Worm (Caenorhabditis elegans) whole organism, mixed stage, embryonic: ENCODE results near the gene T04F3.3.

ENCODE experiments used
- M03D4.4 ChIP-seq: sonication (generic microtip); optimal IDR thresholded peaks from 2 replicates; lab custom pipeline; 2017; ENCODE audit warnings: mild to moderate bottlenecking, missing genetic modification characterization, missing compliant biosample characterization
- bed-3 ChIP-seq: fragments of 200-800 bp; sonication (Bioruptor generic); optimal IDR thresholded peaks from 3 replicates; lab custom pipeline; 2018; ENCODE audit warnings: mild to moderate bottlenecking, missing genetic modification characterization, moderate library complexity, missing compliant biosample characterization
- blmp-1 ChIP-seq: fragments of 150-350 bp; optimal IDR thresholded peaks from 2 replicates; lab custom pipeline; 2014; ENCODE audit warnings: missing biosample characterization, missing genetic modification characterization
- ceh-39 ChIP-seq: fragments of 150-350 bp; optimal IDR thresholded peaks from 2 replicates; lab custom pipeline; 2014; ENCODE audit warnings: missing biosample characterization, missing genetic modification characterization
- ceh-83 ChIP-seq: fragments of 200-800 bp; sonication (Bioruptor generic); optimal IDR thresholded peaks from 2 replicates; lab custom pipeline; 2018; ENCODE audit warnings: mild to moderate bottlenecking, missing genetic modification characterization, missing compliant biosample characterization
- cnd-1 ChIP-seq: fragments of 200-800 bp; sonication (Bioruptor generic); optimal IDR thresholded peaks from 2 replicates; lab custom pipeline; 2018; ENCODE audit warnings: mild to moderate bottlenecking, missing genetic modification characterization, missing compliant biosample characterization
- drap-1 ChIP-seq: fragments of 200-800 bp; sonication (Bioruptor generic); optimal IDR thresholded peaks from 3 replicates; lab custom pipeline; 2018; ENCODE audit warnings: mild to moderate bottlenecking, missing genetic modification characterization, missing compliant biosample characterization
- elt-1 ChIP-seq: sonication (generic microtip); optimal IDR thresholded peaks from 2 replicates; lab custom pipeline; 2017; ENCODE audit warnings: missing genetic modification characterization, mild to moderate bottlenecking, missing compliant biosample characterization, antibody characterized with exemption, moderate library complexity, borderline replicate concordance; ENCODE audit not compliant: insufficient read depth
- elt-3 ChIP-seq: fragments of 150-350 bp; optimal IDR thresholded peaks from 2 replicates; lab custom pipeline; 2014; ENCODE audit warnings: missing biosample characterization, missing genetic modification characterization
- flh-1 ChIP-seq: fragments of 200-800 bp; sonication (Bioruptor generic); optimal IDR thresholded peaks from 2 replicates; lab custom pipeline; 2018; ENCODE audit warnings: mild to moderate bottlenecking, missing genetic modification characterization, moderate library complexity, missing compliant biosample characterization
- ham-2 ChIP-seq: fragments of 200-800 bp; sonication (Bioruptor generic); optimal IDR thresholded peaks from 2 replicates; lab custom pipeline; 2018; ENCODE audit warnings: mild to moderate bottlenecking, missing genetic modification characterization, missing compliant biosample characterization
- hlh-1 ChIP-seq: fragments of 150-350 bp; optimal IDR thresholded peaks from 2 replicates; lab custom pipeline; 2014; ENCODE audit warnings: missing biosample characterization, missing genetic modification reagents, missing genetic modification characterization
- lin-13 ChIP-seq: fragments of 150-350 bp; optimal IDR thresholded peaks from 2 replicates; lab custom pipeline; 2014; ENCODE audit warnings: missing biosample characterization, missing genetic modification characterization
- lin-32 ChIP-seq: fragments of 200-800 bp; sonication (Bioruptor generic); optimal IDR thresholded peaks from 2 replicates; lab custom pipeline; 2018; ENCODE audit warnings: mild to moderate bottlenecking, missing genetic modification characterization, missing compliant biosample characterization
- lsy-2 ChIP-seq: fragments of 150-350 bp; optimal IDR thresholded peaks from 2 replicates; lab custom pipeline; 2014; ENCODE audit warnings: missing biosample characterization, missing genetic modification characterization
- mab-5 ChIP-seq: fragments of 150-350 bp; optimal IDR thresholded peaks from 2 replicates; lab custom pipeline; 2014; ENCODE audit warnings: missing biosample characterization, missing genetic modification characterization
- mep-1 ChIP-seq: fragments of 150-350 bp; optimal IDR thresholded peaks from 2 replicates; lab custom pipeline; 2017; ENCODE audit warnings: missing biosample characterization, missing genetic modification reagents, missing genetic modification characterization, inconsistent platforms
- mls-2 ChIP-seq: sonication (generic microtip); optimal IDR thresholded peaks from 2 replicates; lab custom pipeline; 2016; ENCODE audit warnings: mild to moderate bottlenecking, missing genetic modification characterization, moderate library complexity, missing compliant biosample characterization
- nhr-2 ChIP-seq: fragments of 150-350 bp; optimal IDR thresholded peaks from 2 replicates; lab custom pipeline; 2014; ENCODE audit warnings: missing biosample characterization, missing genetic modification characterization
- nhr-237 ChIP-seq: fragments of 150-350 bp; optimal IDR thresholded peaks from 2 replicates; lab custom pipeline; 2014; ENCODE audit warnings: missing biosample characterization, missing genetic modification characterization
- nhr-76 ChIP-seq: sonication (generic microtip); optimal IDR thresholded peaks from 2 replicates; lab custom pipeline; 2017; ENCODE audit warnings: missing biosample characterization, missing genetic modification characterization
- pha-4 ChIP-seq: fragments of 150-350 bp; optimal IDR thresholded peaks from 2 replicates; lab custom pipeline; 2018; ENCODE audit warnings: missing biosample characterization, missing genetic modification reagents, missing genetic modification characterization
- snpc-4 ChIP-seq: fragments of 150-350 bp; optimal IDR thresholded peaks from 2 replicates; lab custom pipeline; 2014; ENCODE audit warnings: missing biosample characterization, missing genetic modification characterization
- sptf-1 ChIP-seq: sonication (generic microtip); optimal IDR thresholded peaks from 2 replicates; lab custom pipeline; 2017; ENCODE audit warnings: mild to moderate bottlenecking, missing genetic modification characterization, moderate library complexity, missing compliant biosample characterization
- tbx-8 ChIP-seq: fragments of 200-800 bp; sonication (Bioruptor generic); optimal IDR thresholded peaks from 2 replicates; lab custom pipeline; 2018; ENCODE audit warnings: mild to moderate bottlenecking, missing genetic modification characterization, moderate library complexity, missing compliant biosample characterization
- unc-120 ChIP-seq: sonication (generic microtip); optimal IDR thresholded peaks from 2 replicates; lab custom pipeline; 2017; ENCODE audit warnings: missing genetic modification characterization, missing compliant biosample characterization; ENCODE audit not compliant: poor library complexity, severe bottlenecking
- ztf-11 ChIP-seq: fragments of 150-350 bp; optimal IDR thresholded peaks from 2 replicates; lab custom pipeline; 2014; ENCODE audit warnings: missing biosample characterization, missing genetic modification characterization

T04F3.3 gene

DNA sequence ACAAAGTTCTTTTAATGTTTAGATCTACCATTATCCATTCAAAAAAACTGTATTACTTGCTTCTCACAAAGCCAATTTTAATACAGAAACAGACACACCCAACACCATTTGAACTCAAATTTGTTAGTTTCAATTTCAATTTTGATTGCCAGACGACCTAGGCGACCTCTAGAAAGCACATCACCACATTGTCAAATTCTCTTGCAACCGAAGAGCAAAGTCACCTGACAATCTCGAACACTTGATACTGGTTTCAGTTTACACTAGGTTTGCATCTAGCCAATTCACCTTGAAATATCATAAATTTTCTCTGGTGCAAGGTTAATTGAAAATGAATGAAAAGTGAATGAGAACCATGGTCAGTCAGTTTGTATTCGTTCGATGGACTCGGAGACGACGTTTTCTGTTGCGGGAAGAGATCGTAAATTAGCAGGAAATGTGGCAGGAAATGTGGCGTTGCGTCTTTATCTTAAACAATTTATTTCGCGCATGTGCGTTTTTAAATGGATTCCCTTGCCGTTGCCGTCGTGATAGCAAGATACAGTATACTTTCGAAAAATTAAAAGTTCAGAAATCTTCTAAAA is 38.6 kb downstream of the T04F3.3 start:
- TF ChIP-seq nhr-237 (tag; lab: Kevin White, UChicago) (no peak), tbx-8 (GFP tag; lab: Kevin White, UChicago) (no peak), lin-32 (no peak), ceh-83 (no peak), drap-1 (GFP tag; lab: Kevin White, UChicago) (no peak), flh-1 (GFP tag; lab: Kevin White, UChicago) (no peak), nhr-76 (no peak), mab-5 (tag; lab: Kevin White, UChicago) (no peak), blmp-1 (tag; lab: Kevin White, UChicago) (no peak), snpc-4 (tag; lab: Kevin White, UChicago) (no peak)
- TF ChIP-seq, all 35 proteins: peak for 0

DNA sequence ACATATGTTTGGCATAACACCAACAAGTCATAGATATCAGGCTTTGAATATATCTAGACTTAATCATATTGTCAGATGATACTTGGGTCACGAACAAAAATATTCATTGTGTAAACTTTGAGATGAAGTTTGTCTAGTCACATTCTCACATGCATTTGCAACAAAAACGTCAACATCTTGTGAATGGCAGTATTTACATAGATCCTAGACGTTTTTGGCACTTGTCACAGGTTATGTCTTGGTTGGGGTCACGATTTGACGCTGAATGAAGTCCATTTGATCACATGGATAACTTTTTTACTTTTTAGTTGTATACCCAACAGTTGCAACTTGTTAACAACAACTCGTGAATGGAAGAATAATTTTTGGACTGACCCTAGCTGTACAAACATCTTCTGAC is 39.6 kb downstream of the T04F3.3 start:
- TF ChIP-seq mab-5 (tag; lab: Kevin White, UChicago) (no peak), ztf-11 (no peak), sptf-1 (no peak), mep-1 (no peak), lin-13 (tag; lab: Kevin White, UChicago) (no peak), nhr-2 (tag; lab: Kevin White, UChicago) (no peak), unc-120 (tag; lab: Kevin White, UChicago) (no peak), snpc-4 (tag; lab: Kevin White, UChicago) (no peak), hlh-1 (tag; lab: Kevin White, UChicago) (no peak), lsy-2 (no peak), blmp-1 (tag; lab: Kevin White, UChicago) (no peak), drap-1 (GFP tag; lab: Kevin White, UChicago) (no peak), elt-1 (tag; lab: Kevin White, UChicago) (no peak), elt-3 (no peak), ceh-39 (tag; lab: Kevin White, UChicago) (no peak), ham-2 (GFP tag; lab: Kevin White, UChicago) (no peak), M03D4.4 (tag; lab: Kevin White, UChicago) (no peak)

DNA sequence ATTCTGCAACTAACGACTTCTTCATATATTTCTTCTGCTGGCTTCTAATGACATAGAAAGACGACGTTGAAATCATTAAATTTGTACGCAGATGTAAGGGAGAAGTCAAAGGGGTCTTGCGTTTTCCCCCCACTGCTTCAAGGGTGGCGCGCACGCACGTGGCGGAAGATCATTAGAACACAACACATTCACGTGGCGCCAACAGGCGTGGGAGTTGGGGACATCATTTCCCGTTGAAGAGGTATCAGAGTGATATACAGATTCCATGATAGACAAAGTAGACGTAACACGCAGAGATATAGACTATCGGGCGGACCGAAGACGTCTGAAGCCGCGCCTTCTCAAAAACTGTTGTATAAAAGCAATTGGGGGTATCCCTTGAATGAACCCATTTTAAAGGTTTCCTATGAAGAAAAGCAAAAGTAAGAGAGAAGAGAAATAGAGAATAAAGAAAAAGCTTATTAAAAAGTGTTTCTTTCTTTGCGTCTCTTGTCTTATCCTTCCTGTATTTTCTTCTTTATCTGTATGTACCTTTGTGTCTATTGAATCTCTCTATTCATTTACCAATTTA is 40.6 kb downstream of the T04F3.3 start:
- TF ChIP-seq ceh-39 (tag; lab: Kevin White, UChicago) (no peak), nhr-237 (tag; lab: Kevin White, UChicago) (peak; percentile 38), elt-3 (peak; percentile 37)

- no peak for TF ChIP-seq lin-32
- TF ChIP-seq M03D4.4 (tag; lab: Kevin White, UChicago): no peak
- no peak for TF ChIP-seq nhr-2 (tag; lab: Kevin White, UChicago)
- no peak for TF ChIP-seq unc-120 (tag; lab: Kevin White, UChicago)
- TF ChIP-seq pha-4: no peak
- no peak for TF ChIP-seq drap-1 (GFP tag; lab: Kevin White, UChicago)
These were observed 41.8 kb downstream of the T04F3.3 start for ce11 chrV:11800486-11800885.

- no peak for TF ChIP-seq bed-3 (GFP tag; lab: Kevin White, UChicago)
- TF ChIP-seq unc-120 (tag; lab: Kevin White, UChicago): no peak
- peak; percentile 64 for TF ChIP-seq elt-1 (tag; lab: Kevin White, UChicago)
- no peak for TF ChIP-seq M03D4.4 (tag; lab: Kevin White, UChicago)
- TF ChIP-seq cnd-1 (tag; lab: Kevin White, UChicago): no peak
- no peak for TF ChIP-seq mls-2 (tag; lab: Kevin White, UChicago)
These were observed 42.5 kb downstream of the T04F3.3 start for ce11 chrV:11801076-11801849.
